Worm (Caenorhabditis elegans) whole organism, early embryonic: ENCODE results near the gene npr-16.
A peak's percentile ranks its signal among the peaks of the same experiment; 100 is the strongest.

Experiments
- B0310.2 ChIP-seq: sonication (generic microtip); optimal IDR thresholded peaks from 2 replicates; lab custom pipeline; 2016; ENCODE audit warnings: mild to moderate bottlenecking, missing genetic modification characterization, missing compliant biosample characterization
- F13C5.2 ChIP-seq: sonication (generic microtip); optimal IDR thresholded peaks from 2 replicates; lab custom pipeline; 2017; ENCODE audit warnings: mild to moderate bottlenecking, missing genetic modification characterization, inconsistent platforms, missing compliant biosample characterization
- aly-1 ChIP-seq: sonication (generic microtip); optimal IDR thresholded peaks from 2 replicates; lab custom pipeline; 2016; ENCODE audit warnings: missing genetic modification characterization, missing compliant biosample characterization
- ama-1 ChIP-seq: fragments of 150-350 bp; optimal IDR thresholded peaks from 2 replicates; lab custom pipeline; 2014
- ceh-13 ChIP-seq: fragments of 200-800 bp; sonication (Bioruptor generic); optimal IDR thresholded peaks from 2 replicates; lab custom pipeline; 2018; ENCODE audit warnings: mild to moderate bottlenecking, missing genetic modification characterization, missing compliant biosample characterization
- ceh-36 ChIP-seq: sonication (generic microtip); optimal IDR thresholded peaks from 2 replicates; lab custom pipeline; 2016; ENCODE audit warnings: missing genetic modification characterization, inconsistent platforms, missing compliant biosample characterization
- ets-7 ChIP-seq: sonication (generic microtip); optimal IDR thresholded peaks from 2 replicates; lab custom pipeline; 2016; ENCODE audit warnings: missing genotype, missing genetic modification characterization, missing compliant biosample characterization
- flt-1 ChIP-seq: fragments of 200-800 bp; sonication (Bioruptor generic); IDR thresholded peaks from 2 replicates; pipeline ENCODE4 v1.3.6; 2022; ENCODE audit warnings: missing genetic modification characterization, missing compliant biosample characterization
- hmbx-1 ChIP-seq: sonication (generic microtip); optimal IDR thresholded peaks from 2 replicates; lab custom pipeline; 2016; ENCODE audit warnings: mild to moderate bottlenecking, missing genetic modification characterization, missing compliant biosample characterization
- hmg-4 ChIP-seq: fragments of 200-800 bp; sonication (Bioruptor generic); optimal IDR thresholded peaks from 2 replicates; lab custom pipeline; 2018; ENCODE audit warnings: mild to moderate bottlenecking, missing genetic modification characterization, missing compliant biosample characterization
- hnd-1 ChIP-seq: sonication (generic microtip); optimal IDR thresholded peaks from 2 replicates; lab custom pipeline; 2016; ENCODE audit warnings: missing genetic modification characterization, missing compliant biosample characterization
- pes-1 ChIP-seq: fragments of 200-800 bp; sonication (Bioruptor generic); IDR thresholded peaks from 2 replicates; pipeline ENCODE4 v1.3.6; 2022; ENCODE audit warnings: missing genetic modification reagents, missing genetic modification characterization, missing compliant biosample characterization
- scrt-1 ChIP-seq: fragments of 200-800 bp; sonication (Bioruptor generic); IDR thresholded peaks from 2 replicates; pipeline ENCODE4 v1.3.6; 2022; ENCODE audit warnings: missing genetic modification characterization, missing compliant biosample characterization
- sea-1 ChIP-seq: fragments of 200-800 bp; sonication (Bioruptor generic); conservative IDR thresholded peaks from 2 replicates; pipeline ENCODE4 v1.3.6; 2022; ENCODE audit warnings: missing genetic modification characterization, missing compliant biosample characterization
- tbx-11 ChIP-seq: fragments of 200-800 bp; sonication (Bioruptor generic); IDR thresholded peaks from 2 replicates; pipeline ENCODE4 v1.3.6; 2022; ENCODE audit warnings: missing genetic modification characterization, missing compliant biosample characterization
- tbx-37 ChIP-seq: fragments of 200-800 bp; sonication (Bioruptor generic); conservative IDR thresholded peaks from 2 replicates; pipeline ENCODE4 v1.3.6; 2022; ENCODE audit warnings: missing genetic modification reagents, missing genetic modification characterization, missing compliant biosample characterization
- tra-4 ChIP-seq: sonication (generic microtip); optimal IDR thresholded peaks from 2 replicates; lab custom pipeline; 2017; ENCODE audit warnings: missing genetic modification characterization, missing compliant biosample characterization

Gene npr-16

ce11 chrX:3518494-3518893, at the start of gene npr-16:
npr-16 (plus strand) TSS chrX:3518794.
- no peak for TF ChIP-seq hmg-4 (GFP tag; lab: Kevin White, UChicago)

- TF ChIP-seq hmg-4 (GFP tag; lab: Kevin White, UChicago) = no peak
- TF ChIP-seq pes-1 (GFP tag; lab: Robert Waterston, UW) = no peak
- no peak for TF ChIP-seq sea-1
- no peak for TF ChIP-seq scrt-1
- TF ChIP-seq hnd-1 (tag; lab: Kevin White, UChicago) = no peak
- TF ChIP-seq tbx-11 (GFP tag; lab: Robert Waterston, UW) = no peak
- no peak for TF ChIP-seq flt-1 (GFP tag; lab: Robert Waterston, UW)
- TF ChIP-seq ama-1 (lab: Kevin White, UChicago) = no peak
Measured at ce11 chrX:3469332-3469731, 49.3 kb upstream of the npr-16 start.

ce11 chrX:3470307-3470706, 48.3 kb upstream of the npr-16 start:
- TF ChIP-seq F13C5.2 (tag; lab: Kevin White, UChicago) = no peak
- no peak for TF ChIP-seq B0310.2 (tag; lab: Kevin White, UChicago)
- TF ChIP-seq ceh-13 (GFP tag; lab: Kevin White, UChicago) = no peak
- TF ChIP-seq tbx-37 (GFP tag; lab: Robert Waterston, UW) = no peak
- no peak for TF ChIP-seq ceh-36 (tag; lab: Kevin White, UChicago)
- TF ChIP-seq hmg-4 (GFP tag; lab: Kevin White, UChicago) = no peak
- no peak for TF ChIP-seq flt-1 (GFP tag; lab: Robert Waterston, UW)
- no peak for TF ChIP-seq aly-1
- TF ChIP-seq tra-4 (tag; lab: Kevin White, UChicago) = no peak
- no peak for TF ChIP-seq scrt-1
- no peak for TF ChIP-seq hnd-1 (tag; lab: Kevin White, UChicago)
- TF ChIP-seq sea-1 = no peak

DNA sequence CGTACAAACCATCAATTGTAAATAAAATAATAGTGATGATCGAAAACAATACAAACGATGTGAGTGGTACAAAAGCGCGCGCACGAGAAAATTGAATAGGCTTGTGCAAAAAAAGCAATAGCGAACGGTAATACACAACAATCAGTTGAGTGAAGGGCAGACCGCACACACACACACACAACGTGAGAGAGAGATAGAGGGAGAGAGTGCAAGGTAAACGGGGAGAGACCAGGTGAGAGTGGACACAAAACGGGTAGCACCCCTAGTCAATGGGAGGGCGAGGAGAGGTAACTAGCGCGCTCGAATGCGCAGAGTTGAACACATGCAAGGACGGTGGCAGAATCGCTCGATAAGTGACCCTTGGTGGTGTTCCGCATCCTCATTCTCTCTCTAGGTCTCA, 46.4 kb upstream of the npr-16 start:
- TF ChIP-seq B0310.2 (tag; lab: Kevin White, UChicago) = peak; percentile 5
- TF ChIP-seq ceh-13 (GFP tag; lab: Kevin White, UChicago) = no peak
- no peak for TF ChIP-seq hnd-1 (tag; lab: Kevin White, UChicago)
- no peak for TF ChIP-seq scrt-1
- TF ChIP-seq sea-1 = 0 out of 2 replicates have a peak, but pooled peaks have one; percentile 30
- TF ChIP-seq pes-1 (GFP tag; lab: Robert Waterston, UW) = 0 out of 2 replicates have a peak, but pooled peaks have one; percentile 26
- TF ChIP-seq ets-7 (tag; lab: Kevin White, UChicago) = no peak
- peak; percentile 84 for TF ChIP-seq hmg-4 (GFP tag; lab: Kevin White, UChicago)
- TF ChIP-seq ceh-36 (tag; lab: Kevin White, UChicago) = no peak
- no peak for TF ChIP-seq flt-1 (GFP tag; lab: Robert Waterston, UW)
- peak; percentile 2 for TF ChIP-seq aly-1
- 0 out of 2 replicates have a peak, but pooled peaks have one; percentile 33 for TF ChIP-seq tbx-11 (GFP tag; lab: Robert Waterston, UW)

- TF ChIP-seq ceh-13 (GFP tag; lab: Kevin White, UChicago) = no peak
- TF ChIP-seq hmg-4 (GFP tag; lab: Kevin White, UChicago) = no peak
- TF ChIP-seq scrt-1 = no peak
- no peak for TF ChIP-seq ets-7 (tag; lab: Kevin White, UChicago)
- no peak for TF ChIP-seq pes-1 (GFP tag; lab: Robert Waterston, UW)
- no peak for TF ChIP-seq hnd-1 (tag; lab: Kevin White, UChicago)
- no peak for TF ChIP-seq sea-1
- no peak for TF ChIP-seq aly-1
- no peak for TF ChIP-seq tbx-37 (GFP tag; lab: Robert Waterston, UW)
- TF ChIP-seq tbx-11 (GFP tag; lab: Robert Waterston, UW) = no peak
- TF ChIP-seq B0310.2 (tag; lab: Kevin White, UChicago) = no peak
- TF ChIP-seq ceh-36 (tag; lab: Kevin White, UChicago) = no peak
- no peak for TF ChIP-seq flt-1 (GFP tag; lab: Robert Waterston, UW)
- TF ChIP-seq ama-1 (lab: Kevin White, UChicago) = no peak
- no peak for TF ChIP-seq tra-4 (tag; lab: Kevin White, UChicago)
- TF ChIP-seq hmbx-1 (tag; lab: Kevin White, UChicago) = no peak
- no peak for TF ChIP-seq F13C5.2 (tag; lab: Kevin White, UChicago)
Measured at ce11 chrX:3473793-3474192, 44.8 kb upstream of the npr-16 start.

- TF ChIP-seq pes-1 (GFP tag; lab: Robert Waterston, UW) (no peak), ama-1 (lab: Kevin White, UChicago) (no peak), aly-1 (no peak), scrt-1 (no peak), hmg-4 (GFP tag; lab: Kevin White, UChicago) (no peak), F13C5.2 (tag; lab: Kevin White, UChicago) (no peak), tra-4 (tag; lab: Kevin White, UChicago) (no peak), ets-7 (tag; lab: Kevin White, UChicago) (no peak), ceh-13 (GFP tag; lab: Kevin White, UChicago) (no peak), hnd-1 (tag; lab: Kevin White, UChicago) (no peak), hmbx-1 (tag; lab: Kevin White, UChicago) (no peak)
Measured at ce11 chrX:3479950-3480349, 38.6 kb upstream of the npr-16 start, which contains the start of gene wrt-6. wrt-6 (plus strand) TSS chrX:3480250.

- no peak for TF ChIP-seq hmg-4 (GFP tag; lab: Kevin White, UChicago)
- TF ChIP-seq B0310.2 (tag; lab: Kevin White, UChicago) = no peak
- TF ChIP-seq tbx-37 (GFP tag; lab: Robert Waterston, UW) = no peak
- no peak for TF ChIP-seq F13C5.2 (tag; lab: Kevin White, UChicago)
- TF ChIP-seq tra-4 (tag; lab: Kevin White, UChicago) = no peak
- TF ChIP-seq ets-7 (tag; lab: Kevin White, UChicago) = no peak
- TF ChIP-seq hmbx-1 (tag; lab: Kevin White, UChicago) = no peak
- no peak for TF ChIP-seq ceh-36 (tag; lab: Kevin White, UChicago)
- TF ChIP-seq hnd-1 (tag; lab: Kevin White, UChicago) = no peak
- no peak for TF ChIP-seq scrt-1
- no peak for TF ChIP-seq pes-1 (GFP tag; lab: Robert Waterston, UW)
Measured at ce11 chrX:3488074-3488688, 30.4 kb upstream of the npr-16 start.
